Fruit fly (Drosophila melanogaster): ENCODE results near the gene Hmgcr.

The Hmgcr gene

dm6 chr3R:23757912-23758607 is 24.9 kb downstream of the Hmgcr start, which contains the start of the genes PTPMT1 and Hrd3:
Gene PTPMT1 (plus strand): TSS chr3R:23758339.
Gene Hrd3 (minus strand): TSS chr3R:23758557.
- TF ChIP-seq spab (GFP tag; optimal IDR thresholded peaks at IDR 0.05) = peak; percentile 99
- TF ChIP-seq Sox15 (GFP tag; optimal IDR thresholded peaks at IDR 0.05) = peak; percentile 99
- peak; percentile 99 for TF ChIP-seq CG6276 (GFP tag; optimal IDR thresholded peaks at IDR 0.05)
- peak; percentile 99 for TF ChIP-seq CG34406 (GFP tag; optimal IDR thresholded peaks at IDR 0.05)
- TF ChIP-seq Eip75B (GFP tag; optimal IDR thresholded peaks at IDR 0.05) = peak; percentile 99
- peak; percentile 99 for TF ChIP-seq net (GFP tag; optimal IDR thresholded peaks at IDR 0.05)
- peak; percentile 99 for TF ChIP-seq CG10631 (GFP tag; optimal IDR thresholded peaks at IDR 0.05)
- peak; percentile 97 for TF ChIP-seq CG8119 (GFP tag; IDR thresholded peaks at IDR 0.05)
- peak; percentile 97 for TF ChIP-seq CG16779 (tag; optimal IDR thresholded peaks at IDR 0.05)
- peak; percentile 99 for TF ChIP-seq svp (GFP tag)
- peak; percentile 99 for TF ChIP-seq Met (GFP tag; optimal IDR thresholded peaks at IDR 0.05)
- peak; percentile 94 for TF ChIP-seq CG1621 (tag; optimal IDR thresholded peaks at IDR 0.05)
- peak; percentile 99 for TF ChIP-seq Hr4 (GFP tag; optimal IDR thresholded peaks at IDR 0.05)
- peak; percentile 97 for TF ChIP-seq CG7368 (GFP tag; optimal IDR thresholded peaks at IDR 0.05)
- TF ChIP-seq CG3032 (tag; optimal IDR thresholded peaks at IDR 0.05) = peak; percentile 99
- TF ChIP-seq CG6808 (GFP tag; optimal IDR thresholded peaks at IDR 0.05) = peak; percentile 98
- TF ChIP-seq vri (GFP tag; optimal IDR thresholded peaks at IDR 0.05) = peak; percentile 97
- peak; percentile 99 for TF ChIP-seq Sox102F (GFP tag; optimal IDR thresholded peaks at IDR 0.05)
- TF ChIP-seq Hr39 (GFP tag; optimal IDR thresholded peaks at IDR 0.05) = peak; percentile 98
- peak; percentile 100 for TF ChIP-seq Eip78C (GFP tag)
- peak; percentile 99 for TF ChIP-seq Sox14 (GFP tag; optimal IDR thresholded peaks at IDR 0.05)
- peak; percentile 99 for TF ChIP-seq CG8632 (GFP tag; optimal IDR thresholded peaks at IDR 0.05)
- peak; percentile 99 for TF ChIP-seq OdsH (GFP tag; optimal IDR thresholded peaks at IDR 0.05)
- peak; percentile 95 to 100 for TF ChIP-seq salr (GFP tag; optimal IDR thresholded peaks at IDR 0.05)
- peak; percentile 100 for TF ChIP-seq esn (GFP tag; optimal IDR thresholded peaks at IDR 0.05)
- TF ChIP-seq CG4318 (GFP tag; optimal IDR thresholded peaks at IDR 0.05) = peak; percentile 99
- TF ChIP-seq topi (GFP tag; optimal IDR thresholded peaks at IDR 0.05) = peak; percentile 99
- peak; percentile 99 for TF ChIP-seq pdm3 (GFP tag; optimal IDR thresholded peaks at IDR 0.05)
- peak; percentile 98 for TF ChIP-seq Ets21C (GFP tag; optimal IDR thresholded peaks at IDR 0.05)
- TF ChIP-seq CG11762 (GFP tag; optimal IDR thresholded peaks at IDR 0.05; ENCODE audit: insufficient read depth) = peak; percentile 99
- peak; percentile 99 for TF ChIP-seq acj6 (GFP tag; optimal IDR thresholded peaks at IDR 0.05)
- TF ChIP-seq fd85E (GFP tag; optimal IDR thresholded peaks at IDR 0.05) = peak; percentile 95
- TF ChIP-seq CG9139 (GFP tag; optimal IDR thresholded peaks at IDR 0.05) = peak; percentile 96
- TF ChIP-seq Eip93F (GFP tag; optimal IDR thresholded peaks at IDR 0.05) = peak; percentile 94
- TF ChIP-seq CG6854 (GFP tag; optimal IDR thresholded peaks at IDR 0.05) = peak; percentile 97
- TF ChIP-seq lz (GFP tag; optimal IDR thresholded peaks at IDR 0.05) = peak; percentile 99
- TF ChIP-seq CG6792 (GFP tag; optimal IDR thresholded peaks at IDR 0.05) = peak; percentile 98
- peak; percentile 99 for TF ChIP-seq cyc (GFP tag; optimal IDR thresholded peaks at IDR 0.05)
- peak; percentile 95 for TF ChIP-seq CG11294 (GFP tag; IDR thresholded peaks at IDR 0.05)
- TF ChIP-seq Smox (GFP tag; optimal IDR thresholded peaks at IDR 0.05) = peak; percentile 99
- TF ChIP-seq dsx (GFP tag; optimal IDR thresholded peaks at IDR 0.05; ENCODE audit: poor library complexity, severe bottlenecking) = peak; percentile 96
- TF ChIP-seq Ets96B (tag; optimal IDR thresholded peaks at IDR 0.05) = peak; percentile 98
- peak; percentile 94 for TF ChIP-seq eg (GFP tag; IDR thresholded peaks at IDR 0.05)
- peak; percentile 99 for TF ChIP-seq fd59A (GFP tag; optimal IDR thresholded peaks at IDR 0.05)
- peak; percentile 93 for TF ChIP-seq CG6163 (GFP tag; IDR thresholded peaks at IDR 0.05)
- TF ChIP-seq ss (GFP tag; optimal IDR thresholded peaks at IDR 0.05) = peak; percentile 98 to 99
- peak; percentile 99 for TF ChIP-seq CG3919 (GFP tag; optimal IDR thresholded peaks at IDR 0.05)
- peak; percentile 92 for TF ChIP-seq fkh (GFP tag; optimal IDR thresholded peaks at IDR 0.05)
- peak; percentile 68 for TF ChIP-seq Hr38 (GFP tag; optimal IDR thresholded peaks at IDR 0.05)
- peak; percentile 99 for TF ChIP-seq CG10669 (GFP tag; optimal IDR thresholded peaks at IDR 0.05)
- peak; percentile 99 for TF ChIP-seq CG31627 (GFP tag; optimal IDR thresholded peaks at IDR 0.05)
